Worm (Caenorhabditis elegans) whole organism, late embryonic: ENCODE measurements around the gene hpo-39.

ENCODE experiments used
- C08G9.2 ChIP-seq: sonication (generic microtip); optimal IDR thresholded peaks from 2 replicates; lab custom pipeline; 2016; ENCODE audit warnings: mild to moderate bottlenecking, missing genetic modification characterization, moderate library complexity, missing compliant biosample characterization
- C38D4.7 ChIP-seq: fragments of 200-800 bp; sonication (Bioruptor generic); optimal IDR thresholded peaks from 2 replicates; lab custom pipeline; 2018; ENCODE audit warnings: mild to moderate bottlenecking, missing genetic modification characterization, moderate library complexity, missing compliant biosample characterization
- K09A11.1 ChIP-seq: sonication (generic microtip); optimal IDR thresholded peaks from 2 replicates; lab custom pipeline; 2017; ENCODE audit warnings: antibody characterized with exemption, mild to moderate bottlenecking, missing genetic modification characterization, missing compliant biosample characterization; ENCODE audit not compliant: insufficient read depth
- T23F11.4 ChIP-seq: fragments of 200-800 bp; sonication (Bioruptor generic); optimal IDR thresholded peaks from 2 replicates; lab custom pipeline; 2018; ENCODE audit warnings: mild to moderate bottlenecking, missing genetic modification characterization, missing compliant biosample characterization
- ahr-1 ChIP-seq: sonication (generic microtip); optimal IDR thresholded peaks from 2 replicates; lab custom pipeline; 2016; ENCODE audit warnings: missing genetic modification characterization, missing compliant biosample characterization
- ama-1 ChIP-seq: fragments of 150-350 bp; optimal IDR thresholded peaks from 2 replicates; lab custom pipeline; 2014
- ceh-14 ChIP-seq: sonication (generic microtip); optimal IDR thresholded peaks from 2 replicates; lab custom pipeline; 2016; ENCODE audit warnings: missing genotype, missing genetic modification characterization, missing compliant biosample characterization
- ceh-18 ChIP-seq: sonication (generic microtip); optimal IDR thresholded peaks from 2 replicates; lab custom pipeline; 2016; ENCODE audit warnings: missing genetic modification characterization, missing compliant biosample characterization
- ceh-19 ChIP-seq: fragments of 200-800 bp; sonication (Bioruptor generic); optimal IDR thresholded peaks from 2 replicates; lab custom pipeline; 2018; ENCODE audit warnings: mild to moderate bottlenecking, missing genetic modification characterization, missing compliant biosample characterization
- ceh-2 ChIP-seq: sonication (generic microtip); optimal IDR thresholded peaks from 2 replicates; lab custom pipeline; 2016; ENCODE audit warnings: missing genotype, missing genetic modification characterization, missing compliant biosample characterization
- ceh-22 ChIP-seq: sonication (generic microtip); optimal IDR thresholded peaks from 2 replicates; lab custom pipeline; 2017; ENCODE audit warnings: missing biosample characterization, missing genetic modification characterization
- ceh-24 ChIP-seq: sonication (generic microtip); optimal IDR thresholded peaks from 2 replicates; lab custom pipeline; 2016; ENCODE audit warnings: mild to moderate bottlenecking, missing genetic modification characterization, missing compliant biosample characterization
- ceh-30 ChIP-seq: fragments of 150-350 bp; optimal IDR thresholded peaks from 2 replicates; lab custom pipeline; 2014; ENCODE audit warnings: missing biosample characterization, missing genetic modification characterization
- ceh-31 ChIP-seq: sonication (generic microtip); optimal IDR thresholded peaks from 2 replicates; lab custom pipeline; 2016; ENCODE audit warnings: missing genetic modification characterization, missing compliant biosample characterization
- ceh-34 ChIP-seq: sonication (generic microtip); optimal IDR thresholded peaks from 2 replicates; lab custom pipeline; 2016; ENCODE audit warnings: mild to moderate bottlenecking, missing genetic modification characterization, missing compliant biosample characterization
- dmd-4 ChIP-seq: sonication (generic microtip); optimal IDR thresholded peaks from 2 replicates; lab custom pipeline; 2016; ENCODE audit warnings: borderline replicate concordance, missing genetic modification characterization, missing compliant biosample characterization
- dve-1 ChIP-seq: sonication (generic microtip); optimal IDR thresholded peaks from 2 replicates; lab custom pipeline; 2017; ENCODE audit warnings: antibody characterized with exemption, mild to moderate bottlenecking, missing genetic modification characterization, missing compliant biosample characterization
- elt-2 ChIP-seq: sonication (generic microtip); optimal IDR thresholded peaks from 2 replicates; lab custom pipeline; 2016; ENCODE audit warnings: missing genetic modification reagents, missing genetic modification characterization, missing compliant biosample characterization
- fax-1 ChIP-seq: sonication (generic microtip); optimal IDR thresholded peaks from 2 replicates; lab custom pipeline; 2016; ENCODE audit warnings: missing genotype, missing genetic modification characterization, missing compliant biosample characterization
- hlh-13 ChIP-seq: fragments of 200-800 bp; sonication (Bioruptor generic); optimal IDR thresholded peaks from 2 replicates; lab custom pipeline; 2018; ENCODE audit warnings: mild to moderate bottlenecking, missing genetic modification characterization, missing compliant biosample characterization
- lim-6 ChIP-seq: sonication (generic microtip); optimal IDR thresholded peaks from 2 replicates; lab custom pipeline; 2016; ENCODE audit warnings: missing genetic modification characterization, missing compliant biosample characterization
- lin-11 ChIP-seq: fragments of 200-800 bp; sonication (Bioruptor generic); optimal IDR thresholded peaks from 2 replicates; lab custom pipeline; 2018; ENCODE audit warnings: mild to moderate bottlenecking, missing genetic modification characterization, missing compliant biosample characterization
- madf-2 ChIP-seq: sonication (generic microtip); optimal IDR thresholded peaks from 2 replicates; lab custom pipeline; 2017; ENCODE audit warnings: missing genetic modification characterization, missing compliant biosample characterization
- mec-3 ChIP-seq: sonication (generic microtip); optimal IDR thresholded peaks from 2 replicates; lab custom pipeline; 2016; ENCODE audit warnings: borderline replicate concordance, missing genetic modification characterization, missing compliant biosample characterization
- nfya-1 ChIP-seq: sonication (generic microtip); optimal IDR thresholded peaks from 2 replicates; lab custom pipeline; 2017; ENCODE audit warnings: missing genetic modification characterization, mild to moderate bottlenecking, missing compliant biosample characterization, antibody characterized with exemption, moderate library complexity
- nhr-11 ChIP-seq: fragments of 150-350 bp; optimal IDR thresholded peaks from 2 replicates; lab custom pipeline; 2014; ENCODE audit warnings: missing biosample characterization, missing genetic modification characterization
- nhr-232 ChIP-seq: sonication (generic microtip); optimal IDR thresholded peaks from 2 replicates; lab custom pipeline; 2016; ENCODE audit warnings: missing genetic modification characterization, missing compliant biosample characterization
- pat-9 ChIP-seq: fragments of 200-800 bp; sonication (Bioruptor generic); optimal IDR thresholded peaks from 2 replicates; lab custom pipeline; 2018; ENCODE audit warnings: mild to moderate bottlenecking, missing genetic modification characterization, moderate library complexity, missing compliant biosample characterization
- pha-2 ChIP-seq: sonication (generic microtip); optimal IDR thresholded peaks from 2 replicates; lab custom pipeline; 2017; ENCODE audit warnings: mild to moderate bottlenecking, missing genetic modification characterization, missing compliant biosample characterization
- pqm-1 ChIP-seq: sonication (generic microtip); optimal IDR thresholded peaks from 2 replicates; lab custom pipeline; 2016; ENCODE audit warnings: missing genetic modification characterization, missing compliant biosample characterization
- ref-2 ChIP-seq: sonication (generic microtip); optimal IDR thresholded peaks from 2 replicates; lab custom pipeline; 2016; ENCODE audit warnings: missing genetic modification characterization, missing compliant biosample characterization
- rnt-1 ChIP-seq: sonication (generic microtip); optimal IDR thresholded peaks from 2 replicates; lab custom pipeline; 2016; ENCODE audit warnings: missing genetic modification characterization, missing compliant biosample characterization
- sox-2 ChIP-seq: fragments of 200-800 bp; sonication (Bioruptor generic); IDR thresholded peaks from 2 replicates; pipeline ENCODE4 v1.3.6; 2022; ENCODE audit warnings: missing genetic modification reagents, missing genetic modification characterization, missing compliant biosample characterization
- sox-4 ChIP-seq: sonication (generic microtip); optimal IDR thresholded peaks from 2 replicates; lab custom pipeline; 2017; ENCODE audit warnings: mild to moderate bottlenecking, missing genetic modification characterization, inconsistent platforms, missing compliant biosample characterization
- syd-9 ChIP-seq: sonication (generic microtip); optimal IDR thresholded peaks from 2 replicates; lab custom pipeline; 2016; ENCODE audit warnings: mild to moderate bottlenecking, missing genetic modification characterization, moderate library complexity, missing compliant biosample characterization
- tbx-2 ChIP-seq: sonication (generic microtip); optimal IDR thresholded peaks from 2 replicates; lab custom pipeline; 2016; ENCODE audit warnings: missing genetic modification characterization, missing compliant biosample characterization
- tbx-7 ChIP-seq: sonication (generic microtip); optimal IDR thresholded peaks from 2 replicates; lab custom pipeline; 2016; ENCODE audit warnings: missing genotype, missing genetic modification characterization, missing compliant biosample characterization
- unc-3 ChIP-seq, 2 experiments: fragments of 200-800 bp in 1 of 2; sonication (Bioruptor generic) in 1 of 2; sonication (generic microtip) in 1 of 2; conservative IDR thresholded peaks in 1 of 2; optimal IDR thresholded peaks in 1 of 2; 2 replicates each; pipeline versions ENCODE4 v1.3.6 to Lab custom; 2016 to 2022; ENCODE audit warnings: missing compliant biosample characterization in 2 of 2, missing genetic modification characterization in 2 of 2, missing genetic modification reagents in 1 of 2
- unc-42 ChIP-seq: sonication (generic microtip); optimal IDR thresholded peaks from 2 replicates; lab custom pipeline; 2016; ENCODE audit warnings: missing genotype, missing genetic modification characterization, missing compliant biosample characterization
- zip-5 ChIP-seq: sonication (generic microtip); optimal IDR thresholded peaks from 2 replicates; lab custom pipeline; 2016; ENCODE audit warnings: missing genetic modification characterization, missing compliant biosample characterization

The hpo-39 gene

ce11 chrV:4535736-4536135 is 38.0 kb downstream of the hpo-39 start (continued):
- TF ChIP-seq pqm-1 (tag; lab: Kevin White, UChicago) = no peak
- TF ChIP-seq elt-2 (tag; lab: Kevin White, UChicago) = no peak
- no peak for TF ChIP-seq lin-11 (tag; lab: Kevin White, UChicago)
- TF ChIP-seq tbx-7 (tag; lab: Kevin White, UChicago) = peak; percentile 1
- peak; percentile 15 for TF ChIP-seq ceh-14
- no peak for TF ChIP-seq T23F11.4 (GFP tag; lab: Kevin White, UChicago)
- no peak for TF ChIP-seq nhr-232 (tag; lab: Kevin White, UChicago)
- no peak for TF ChIP-seq dve-1
- TF ChIP-seq sox-2 (GFP tag; lab: Robert Waterston, UW) = no peak
- no peak for TF ChIP-seq mec-3 (tag; lab: Kevin White, UChicago)

ce11 chrV:4527934-4528333 is 45.8 kb downstream of the hpo-39 start:
- TF ChIP-seq zip-5 (tag; lab: Kevin White, UChicago) (no peak), ceh-22 (no peak), unc-3 (GFP tag; conservative IDR thresholded peaks at IDR 0.05; lab: Robert Waterston, UW) (no peak), unc-3 (tag; optimal IDR thresholded peaks at IDR 0.05; lab: Kevin White, UChicago) (no peak), syd-9 (tag; lab: Kevin White, UChicago) (no peak), nhr-232 (tag; lab: Kevin White, UChicago) (no peak), ceh-31 (tag; lab: Kevin White, UChicago) (no peak), ceh-30 (tag; lab: Kevin White, UChicago) (no peak), ama-1 (lab: Kevin White, UChicago) (no peak), K09A11.1 (tag; lab: Kevin White, UChicago) (no peak), rnt-1 (tag; lab: Kevin White, UChicago) (no peak), pat-9 (tag; lab: Kevin White, UChicago) (no peak)
- TF ChIP-seq, all 69 proteins: peak for 0

- TF ChIP-seq ref-2 (tag; lab: Kevin White, UChicago) (peak; percentile 1), unc-42 (tag; lab: Kevin White, UChicago) (peak; percentile 22), ceh-2 (tag; lab: Kevin White, UChicago) (peak; percentile 9), sox-4 (tag; lab: Kevin White, UChicago) (no peak), ceh-14 (peak; percentile 7), ceh-34 (tag; lab: Kevin White, UChicago) (peak; percentile 36), ceh-18 (peak; percentile 49), dmd-4 (peak; percentile 17), C38D4.7 (peak; percentile 12), nfya-1 (tag; lab: Kevin White, UChicago) (no peak)
These were observed 46.8 kb downstream of the hpo-39 start for ce11 chrV:4526801-4527425.

- TF ChIP-seq pha-2 (tag; lab: Kevin White, UChicago) (no peak), C08G9.2 (no peak), tbx-2 (tag; lab: Kevin White, UChicago) (peak; percentile 19), madf-2 (tag; lab: Kevin White, UChicago) (no peak), pat-9 (tag; lab: Kevin White, UChicago) (no peak)
These were observed 48.2 kb downstream of the hpo-39 start for ce11 chrV:4525512-4525911.

- TF ChIP-seq ceh-34 (tag; lab: Kevin White, UChicago) = no peak
- TF ChIP-seq lin-11 (tag; lab: Kevin White, UChicago) = no peak
- TF ChIP-seq K09A11.1 (tag; lab: Kevin White, UChicago) = no peak
- TF ChIP-seq fax-1 (tag; lab: Kevin White, UChicago) = no peak
- TF ChIP-seq T23F11.4 (GFP tag; lab: Kevin White, UChicago) = no peak
- TF ChIP-seq mec-3 (tag; lab: Kevin White, UChicago) = no peak
- TF ChIP-seq ahr-1 = no peak
- no peak for TF ChIP-seq ceh-19
- TF ChIP-seq nhr-232 (tag; lab: Kevin White, UChicago) = no peak
- TF ChIP-seq ceh-24 (tag; lab: Kevin White, UChicago) = no peak
- TF ChIP-seq ceh-30 (tag; lab: Kevin White, UChicago) = no peak
- no peak for TF ChIP-seq lim-6
- no peak for TF ChIP-seq hlh-13 (GFP tag; lab: Kevin White, UChicago)
- TF ChIP-seq nhr-11 (tag; lab: Kevin White, UChicago) = no peak
These were observed 48.6 kb downstream of the hpo-39 start for ce11 chrV:4525106-4525505.
